Worm (Caenorhabditis elegans) whole organism, L4 larva: ENCODE measurements around the gene C08E3.1.

Experiments used
- lin-29 ChIP-seq: fragments of 200-800 bp; sonication (Bioruptor generic); IDR thresholded peaks from 2 replicates; pipeline ENCODE4 v1.3.6; 2022; ENCODE audit warnings: missing genetic modification reagents, missing genetic modification characterization, missing compliant biosample characterization
- zip-2 ChIP-seq: fragments of 150-350 bp; optimal IDR thresholded peaks from 2 replicates; lab custom pipeline; 2014; ENCODE audit warnings: missing biosample characterization, missing genetic modification characterization

- no peak for TF ChIP-seq lin-29 (GFP tag; lab: Robert Waterston, UW)
- no peak for TF ChIP-seq zip-2 (tag; lab: Kevin White, UChicago)
These were observed 23.6 kb downstream of the C08E3.1 start, which contains the start of gene ZC204.12 for ce11 chrII:1657202-1657601.
